Worm (Caenorhabditis elegans) whole organism, young adult: ENCODE measurements around the gene str-261.

ENCODE experiments used
- Y79H2A.3 ChIP-seq: fragments of 200-800 bp; sonication (Bioruptor generic); conservative IDR thresholded peaks from 2 replicates; pipeline ENCODE4 v1.3.6; 2022; ENCODE audit warnings: missing genetic modification reagents, missing genetic modification characterization, missing compliant biosample characterization
- attf-3 ChIP-seq: fragments of 200-800 bp; sonication (Bioruptor generic); conservative IDR thresholded peaks from 2 replicates; pipeline ENCODE4 v1.3.6; 2022; ENCODE audit warnings: missing genetic modification reagents, missing genetic modification characterization, missing compliant biosample characterization
- ceh-58 ChIP-seq: fragments of 200-800 bp; sonication (Bioruptor generic); IDR thresholded peaks from 2 replicates; pipeline ENCODE4 v1.3.6; 2022; ENCODE audit warnings: missing genetic modification characterization, missing compliant biosample characterization
- dpff-1 ChIP-seq: sonication (generic microtip); optimal IDR thresholded peaks from 2 replicates; lab custom pipeline; 2017; ENCODE audit warnings: mild to moderate bottlenecking, missing genetic modification characterization, missing compliant biosample characterization
- snpc-3.4 ChIP-seq: sonication (generic microtip); optimal IDR thresholded peaks from 2 replicates; lab custom pipeline; 2017; ENCODE audit warnings: missing genetic modification characterization, mild to moderate bottlenecking, missing compliant biosample characterization, antibody characterized with exemption, moderate library complexity, missing genotype, missing genetic modification reagents
- unc-62 ChIP-seq: fragments of 150-350 bp; optimal IDR thresholded peaks from 2 replicates; lab custom pipeline; 2014; ENCODE audit warnings: missing biosample characterization, missing genetic modification reagents, missing genetic modification characterization

DNA sequence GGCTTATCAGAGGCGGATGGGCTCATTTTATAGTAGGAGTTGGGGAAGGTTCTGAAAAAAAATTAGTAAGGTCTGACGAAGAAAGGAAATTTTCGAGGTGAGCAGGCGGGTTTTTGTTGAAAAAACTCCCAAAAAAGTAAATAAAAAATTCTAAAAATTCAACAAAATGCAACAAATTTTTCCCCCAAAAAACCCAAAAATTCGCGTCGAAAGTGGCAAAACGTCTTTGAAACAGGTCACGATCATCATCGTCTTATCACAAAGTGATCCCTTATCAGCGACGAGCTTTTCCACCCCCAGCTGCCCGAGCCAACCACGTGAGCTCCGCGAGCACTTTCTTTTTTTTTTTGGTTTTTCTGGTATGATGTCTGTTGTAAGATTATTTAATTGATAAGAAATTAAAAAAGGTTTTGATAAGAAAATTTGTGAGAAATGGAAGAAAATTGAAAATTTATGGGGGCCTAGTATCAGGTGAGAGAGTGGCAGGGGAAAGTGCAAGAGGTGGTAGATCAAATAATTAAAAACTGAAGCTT, 47.7 kb upstream of the str-261 start, which contains the start of gene Y48A6B.7:
- TF ChIP-seq snpc-3.4 (tag; lab: Kevin White, UChicago) (no peak), ceh-58 (no peak), unc-62 (no peak), dpff-1 (tag; lab: Kevin White, UChicago) (no peak), attf-3 (GFP tag; lab: Robert Waterston, UW) (no peak), Y79H2A.3 (GFP tag; lab: Robert Waterston, UW) (no peak)
